Fruit fly (Drosophila melanogaster): ENCODE data around the gene Sarm.
A peak's percentile ranks its signal among the peaks of the same experiment; 100 is the strongest.

Gene Sarm

dm6 chr3L:8058190-8058997 lies 5.3 kb upstream of the Sarm start, which contains the start of gene bip1 (continued):
- TF ChIP-seq E2f2 (GFP tag; IDR thresholded peaks at IDR 0.05), result peak; percentile 30; the same call in 1 of the 2 replicates
- peak; percentile 12 for TF ChIP-seq HmgZ (tag; optimal IDR thresholded peaks at IDR 0.05)
- TF ChIP-seq ab (GFP tag; optimal IDR thresholded peaks at IDR 0.05), result no peak
- TF ChIP-seq CG18011 (GFP tag; optimal IDR thresholded peaks at IDR 0.05), result no peak
- peak in 1 of 2 experiments; percentile 63 for TF ChIP-seq Hr78 (GFP tag; optimal IDR thresholded peaks at IDR 0.05)
- no peak for TF ChIP-seq CG31388 (GFP tag; optimal IDR thresholded peaks at IDR 0.05)
- TF ChIP-seq CG3281 (GFP tag; optimal IDR thresholded peaks at IDR 0.05), result peak; percentile 15
- peak; percentile 71 for TF ChIP-seq CG33557 (GFP tag; optimal IDR thresholded peaks at IDR 0.05)
- peak; percentile 37 for TF ChIP-seq exex (tag; optimal IDR thresholded peaks at IDR 0.05)
- TF ChIP-seq gsb-n (tag; optimal IDR thresholded peaks at IDR 0.05), result no peak
- no peak for TF ChIP-seq CG10209 (GFP tag; optimal IDR thresholded peaks at IDR 0.05)
- peak; percentile 15 for TF ChIP-seq CG7839 (tag; optimal IDR thresholded peaks at IDR 0.05)
- TF ChIP-seq CG1603 (tag; optimal IDR thresholded peaks at IDR 0.05), result peak; percentile 6
- peak; percentile 23; the same call in 1 of the 2 replicates for TF ChIP-seq onecut (GFP tag; IDR thresholded peaks at IDR 0.05)
- TF ChIP-seq Atf6 (GFP tag; IDR thresholded peaks at IDR 0.05), result 0 out of 2 replicates have a peak, but pooled peaks have one; percentile 29
- no peak for TF ChIP-seq CG8290 (GFP tag; optimal IDR thresholded peaks at IDR 0.05)
- peak in 1 of 2 experiments; percentile 18 for TF ChIP-seq CG8290 (tag; optimal IDR thresholded peaks at IDR 0.05)
- peak; percentile 5 for TF ChIP-seq CG15011 (GFP tag; optimal IDR thresholded peaks at IDR 0.05)
- no peak for TF ChIP-seq CG6689 (GFP tag; IDR thresholded peaks at IDR 0.05)
- TF ChIP-seq ci (GFP tag; IDR thresholded peaks at IDR 0.05), result 0 out of 3 replicates have a peak, but pooled peaks have one; percentile 4
- peak; percentile 35 for TF ChIP-seq Deaf1 (tag; optimal IDR thresholded peaks at IDR 0.05)
- TF ChIP-seq grau (tag; optimal IDR thresholded peaks at IDR 0.05), result peak; percentile 91
- TF ChIP-seq CG18599 (GFP tag; optimal IDR thresholded peaks at IDR 0.05), result peak; percentile 44
- TF ChIP-seq CG9437 (GFP tag; optimal IDR thresholded peaks at IDR 0.05), result peak; percentile 98
- TF ChIP-seq CG18764 (GFP tag; optimal IDR thresholded peaks at IDR 0.05), result no peak
- peak; percentile 44 for TF ChIP-seq CG17359 (tag; optimal IDR thresholded peaks at IDR 0.05)
- peak; percentile 49 for TF ChIP-seq Blimp-1 (GFP tag; optimal IDR thresholded peaks at IDR 0.05)
- peak; percentile 28 for TF ChIP-seq CG34376 (GFP tag; optimal IDR thresholded peaks at IDR 0.05)
- TF ChIP-seq CG6254 (GFP tag; optimal IDR thresholded peaks at IDR 0.05), result peak; percentile 19
- no peak for TF ChIP-seq CG9876 (GFP tag; optimal IDR thresholded peaks at IDR 0.05)
- TF ChIP-seq CG17568 (GFP tag; optimal IDR thresholded peaks at IDR 0.05), result peak; percentile 60
- no peak for TF ChIP-seq CkIIα-i1 (GFP tag; IDR thresholded peaks at IDR 0.05)
- TF ChIP-seq CG2678 (tag; optimal IDR thresholded peaks at IDR 0.05), result peak; percentile 22
- TF ChIP-seq CG6765 (GFP tag; optimal IDR thresholded peaks at IDR 0.05), result peak; percentile 56
- peak; percentile 34 for TF ChIP-seq twi (tag; optimal IDR thresholded peaks at IDR 0.05)
- TF ChIP-seq CG12071 (GFP tag; optimal IDR thresholded peaks at IDR 0.05), result no peak
- no peak for TF ChIP-seq sqz (GFP tag; optimal IDR thresholded peaks at IDR 0.05)
- no peak for TF ChIP-seq kay (GFP tag; optimal IDR thresholded peaks at IDR 0.05)
- TF ChIP-seq gce (GFP tag; IDR thresholded peaks at IDR 0.05), result no peak
- TF ChIP-seq CG3407 (GFP tag; optimal IDR thresholded peaks at IDR 0.05), result peak; percentile 25
- TF ChIP-seq row (GFP tag; IDR thresholded peaks at IDR 0.05), result peak; percentile 45; the same call in 1 of the 3 replicates
- TF ChIP-seq Dfd (GFP tag; optimal IDR thresholded peaks at IDR 0.05), result no peak
- TF ChIP-seq Bgb (GFP tag; IDR thresholded peaks at IDR 0.05; ENCODE audit: partially characterized antibody), result no peak; the same call in 1 of the 2 replicates
- TF ChIP-seq CG17186 (GFP tag; optimal IDR thresholded peaks at IDR 0.05), result no peak
- peak; percentile 32 for TF ChIP-seq Dek (tag; optimal IDR thresholded peaks at IDR 0.05)
- peak; percentile 29 for TF ChIP-seq sd (tag; optimal IDR thresholded peaks at IDR 0.05)
- no peak for TF ChIP-seq CG17328 (GFP tag; IDR thresholded peaks at IDR 0.05)
- no peak for TF ChIP-seq tna (GFP tag; IDR thresholded peaks at IDR 0.05; ENCODE audit: partially characterized antibody)

Data from whole organism, embryonic.